Worm (Caenorhabditis elegans) whole organism, late embryonic: ENCODE results near the gene clec-62.
A peak's percentile ranks its signal among the peaks of the same experiment; 100 is the strongest.

Experiments
- C38D4.7 ChIP-seq: fragments of 200-800 bp; sonication (Bioruptor generic); optimal IDR thresholded peaks from 2 replicates; lab custom pipeline; 2018; ENCODE audit warnings: mild to moderate bottlenecking, missing genetic modification characterization, moderate library complexity, missing compliant biosample characterization
- F13H6.1 ChIP-seq: sonication (generic microtip); optimal IDR thresholded peaks from 2 replicates; lab custom pipeline; 2016; ENCODE audit warnings: missing genetic modification characterization, missing compliant biosample characterization
- T23F11.4 ChIP-seq: fragments of 200-800 bp; sonication (Bioruptor generic); optimal IDR thresholded peaks from 2 replicates; lab custom pipeline; 2018; ENCODE audit warnings: mild to moderate bottlenecking, missing genetic modification characterization, missing compliant biosample characterization
- ahr-1 ChIP-seq: sonication (generic microtip); optimal IDR thresholded peaks from 2 replicates; lab custom pipeline; 2016; ENCODE audit warnings: missing genetic modification characterization, missing compliant biosample characterization
- ama-1 ChIP-seq: fragments of 150-350 bp; optimal IDR thresholded peaks from 2 replicates; lab custom pipeline; 2014
- ceh-18 ChIP-seq: sonication (generic microtip); optimal IDR thresholded peaks from 2 replicates; lab custom pipeline; 2016; ENCODE audit warnings: missing genetic modification characterization, missing compliant biosample characterization
- ceh-24 ChIP-seq: sonication (generic microtip); optimal IDR thresholded peaks from 2 replicates; lab custom pipeline; 2016; ENCODE audit warnings: mild to moderate bottlenecking, missing genetic modification characterization, missing compliant biosample characterization
- ceh-45 ChIP-seq: fragments of 200-800 bp; sonication (Bioruptor generic); IDR thresholded peaks from 2 replicates; pipeline ENCODE4 v1.3.6; 2022; ENCODE audit warnings: missing genetic modification reagents, missing genetic modification characterization, missing compliant biosample characterization
- ceh-6 ChIP-seq: fragments of 200-800 bp; sonication (Bioruptor generic); optimal IDR thresholded peaks from 2 replicates; lab custom pipeline; 2018; ENCODE audit warnings: mild to moderate bottlenecking, missing genetic modification characterization, missing compliant biosample characterization
- che-1 ChIP-seq: sonication (generic microtip); optimal IDR thresholded peaks from 2 replicates; lab custom pipeline; 2016; ENCODE audit warnings: mild to moderate bottlenecking, missing genetic modification characterization, missing compliant biosample characterization
- dmd-4 ChIP-seq: sonication (generic microtip); optimal IDR thresholded peaks from 2 replicates; lab custom pipeline; 2016; ENCODE audit warnings: borderline replicate concordance, missing genetic modification characterization, missing compliant biosample characterization
- dve-1 ChIP-seq: sonication (generic microtip); optimal IDR thresholded peaks from 2 replicates; lab custom pipeline; 2017; ENCODE audit warnings: antibody characterized with exemption, mild to moderate bottlenecking, missing genetic modification characterization, missing compliant biosample characterization
- elt-2 ChIP-seq: sonication (generic microtip); optimal IDR thresholded peaks from 2 replicates; lab custom pipeline; 2016; ENCODE audit warnings: missing genetic modification reagents, missing genetic modification characterization, missing compliant biosample characterization
- eyg-1 ChIP-seq: sonication (generic microtip); optimal IDR thresholded peaks from 2 replicates; lab custom pipeline; 2016; ENCODE audit warnings: missing genotype, missing genetic modification characterization, missing compliant biosample characterization
- fax-1 ChIP-seq: sonication (generic microtip); optimal IDR thresholded peaks from 2 replicates; lab custom pipeline; 2016; ENCODE audit warnings: missing genotype, missing genetic modification characterization, missing compliant biosample characterization
- fkh-6 ChIP-seq: sonication (generic microtip); optimal IDR thresholded peaks from 2 replicates; lab custom pipeline; 2016; ENCODE audit warnings: missing genetic modification characterization, missing compliant biosample characterization
- gmeb-2 ChIP-seq: sonication (generic microtip); optimal IDR thresholded peaks from 2 replicates; lab custom pipeline; 2016; ENCODE audit warnings: missing genetic modification characterization, inconsistent platforms, missing compliant biosample characterization
- hlh-30 ChIP-seq: sonication (generic microtip); optimal IDR thresholded peaks from 2 replicates; lab custom pipeline; 2017; ENCODE audit warnings: antibody characterized with exemption, missing genetic modification characterization, missing compliant biosample characterization; ENCODE audit not compliant: insufficient read depth
- hlh-8 ChIP-seq: sonication (generic microtip); optimal IDR thresholded peaks from 2 replicates; lab custom pipeline; 2016; ENCODE audit warnings: missing genotype, missing genetic modification characterization, missing compliant biosample characterization
- lin-11 ChIP-seq: fragments of 200-800 bp; sonication (Bioruptor generic); optimal IDR thresholded peaks from 2 replicates; lab custom pipeline; 2018; ENCODE audit warnings: mild to moderate bottlenecking, missing genetic modification characterization, missing compliant biosample characterization
- mec-3 ChIP-seq: sonication (generic microtip); optimal IDR thresholded peaks from 2 replicates; lab custom pipeline; 2016; ENCODE audit warnings: borderline replicate concordance, missing genetic modification characterization, missing compliant biosample characterization
- nfya-1 ChIP-seq: sonication (generic microtip); optimal IDR thresholded peaks from 2 replicates; lab custom pipeline; 2017; ENCODE audit warnings: missing genetic modification characterization, mild to moderate bottlenecking, missing compliant biosample characterization, antibody characterized with exemption, moderate library complexity
- pag-3 ChIP-seq: sonication (generic microtip); optimal IDR thresholded peaks from 2 replicates; lab custom pipeline; 2016; ENCODE audit warnings: missing compliant biosample characterization, missing genetic modification characterization, borderline replicate concordance
- pax-1 ChIP-seq: fragments of 150-350 bp; optimal IDR thresholded peaks from 2 replicates; lab custom pipeline; 2014; ENCODE audit warnings: missing biosample characterization, missing genetic modification characterization
- pha-2 ChIP-seq: sonication (generic microtip); optimal IDR thresholded peaks from 2 replicates; lab custom pipeline; 2017; ENCODE audit warnings: mild to moderate bottlenecking, missing genetic modification characterization, missing compliant biosample characterization
- ref-2 ChIP-seq: sonication (generic microtip); optimal IDR thresholded peaks from 2 replicates; lab custom pipeline; 2016; ENCODE audit warnings: missing genetic modification characterization, missing compliant biosample characterization
- sox-4 ChIP-seq: sonication (generic microtip); optimal IDR thresholded peaks from 2 replicates; lab custom pipeline; 2017; ENCODE audit warnings: mild to moderate bottlenecking, missing genetic modification characterization, inconsistent platforms, missing compliant biosample characterization
- syd-9 ChIP-seq: sonication (generic microtip); optimal IDR thresholded peaks from 2 replicates; lab custom pipeline; 2016; ENCODE audit warnings: mild to moderate bottlenecking, missing genetic modification characterization, moderate library complexity, missing compliant biosample characterization
- tbx-7 ChIP-seq: sonication (generic microtip); optimal IDR thresholded peaks from 2 replicates; lab custom pipeline; 2016; ENCODE audit warnings: missing genotype, missing genetic modification characterization, missing compliant biosample characterization
- zip-5 ChIP-seq: sonication (generic microtip); optimal IDR thresholded peaks from 2 replicates; lab custom pipeline; 2016; ENCODE audit warnings: missing genetic modification characterization, missing compliant biosample characterization

The clec-62 gene

ce11 chrII:12879758-12880157 lies 15.2 kb downstream of the clec-62 start:
- no peak for TF ChIP-seq tbx-7 (tag; lab: Kevin White, UChicago)
- TF ChIP-seq F13H6.1 (tag; lab: Kevin White, UChicago): no peak
- TF ChIP-seq pax-1 (tag; lab: Kevin White, UChicago): no peak
- TF ChIP-seq eyg-1 (tag; lab: Kevin White, UChicago): no peak
- no peak for TF ChIP-seq che-1 (tag; lab: Kevin White, UChicago)
- no peak for TF ChIP-seq pha-2 (tag; lab: Kevin White, UChicago)
- no peak for TF ChIP-seq ceh-24
- TF ChIP-seq gmeb-2: no peak
- no peak for TF ChIP-seq syd-9 (tag; lab: Kevin White, UChicago)

ce11 chrII:12878697-12879096 lies 16.2 kb downstream of the clec-62 start:
- peak; percentile 21 for TF ChIP-seq hlh-30
- no peak for TF ChIP-seq lin-11
- no peak for TF ChIP-seq nfya-1 (tag; lab: Kevin White, UChicago)
- peak; percentile 37 for TF ChIP-seq ceh-18 (tag; lab: Kevin White, UChicago)
- peak; percentile 36 for TF ChIP-seq elt-2 (tag; lab: Kevin White, UChicago)
- TF ChIP-seq, all 69 proteins: peak for 3

ce11 chrII:12878071-12878668 lies 16.8 kb downstream of the clec-62 start, which contains the start of gene gsy-1:
TSS of gene gsy-1 (minus strand) at chrII:12878121.
- TF ChIP-seq ceh-45 (GFP tag; lab: Robert Waterston, UW): no peak
- peak; percentile 67 for TF ChIP-seq nfya-1 (tag; lab: Kevin White, UChicago)
- TF ChIP-seq, all 69 proteins: peak for 1

- TF ChIP-seq fax-1 (tag; lab: Kevin White, UChicago) (no peak), pha-2 (tag; lab: Kevin White, UChicago) (no peak), ama-1 (lab: Kevin White, UChicago) (no peak), dve-1 (tag; lab: Kevin White, UChicago) (no peak), zip-5 (tag; lab: Kevin White, UChicago) (no peak), pax-1 (tag; lab: Kevin White, UChicago) (no peak)
Observed at ce11 chrII:12866079-12866478, 28.8 kb downstream of the clec-62 start.

DNA sequence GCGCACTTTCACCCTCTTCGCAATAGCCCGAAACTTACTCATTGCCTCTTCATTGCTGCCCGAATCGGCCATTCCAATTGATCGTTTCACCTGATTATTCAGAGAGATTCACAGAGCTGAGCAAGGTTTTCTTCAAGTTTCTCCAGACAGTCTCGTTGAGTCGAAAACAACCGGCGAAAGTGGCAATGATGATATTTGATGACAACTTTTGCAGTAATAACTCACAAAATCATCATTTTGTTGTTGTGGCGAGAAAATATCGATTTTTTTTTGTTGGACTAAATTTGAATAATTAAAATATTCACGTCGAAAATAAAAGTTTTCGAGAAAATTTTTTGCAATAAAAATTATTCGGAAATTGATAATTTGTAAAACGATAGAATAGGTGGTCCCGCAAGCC lies 29.3 kb downstream of the clec-62 start, which contains the start of gene snf-5:
snf-5 (minus strand) TSS at position 182 of the 400 bp plus-strand sequence.
- TF ChIP-seq fkh-6 (tag; lab: Kevin White, UChicago): no peak
- TF ChIP-seq F13H6.1 (tag; lab: Kevin White, UChicago): no peak
- TF ChIP-seq C38D4.7: no peak
- no peak for TF ChIP-seq pag-3
- no peak for TF ChIP-seq hlh-30

ce11 chrII:12855900-12856299 lies 39.0 kb downstream of the clec-62 start, which contains the start of gene Y46G5A.29:
TSS of gene Y46G5A.29 (plus strand) at chrII:12856200.
- no peak for TF ChIP-seq mec-3 (tag; lab: Kevin White, UChicago)
- TF ChIP-seq sox-4: no peak
- no peak for TF ChIP-seq ceh-6 (GFP tag; lab: Kevin White, UChicago)
- no peak for TF ChIP-seq C38D4.7
- TF ChIP-seq ahr-1 (tag; lab: Kevin White, UChicago): no peak
- no peak for TF ChIP-seq ceh-18 (tag; lab: Kevin White, UChicago)
- TF ChIP-seq hlh-30: no peak
- TF ChIP-seq hlh-8 (tag; lab: Kevin White, UChicago): no peak
- TF ChIP-seq, all 69 proteins: peak for 0

DNA sequence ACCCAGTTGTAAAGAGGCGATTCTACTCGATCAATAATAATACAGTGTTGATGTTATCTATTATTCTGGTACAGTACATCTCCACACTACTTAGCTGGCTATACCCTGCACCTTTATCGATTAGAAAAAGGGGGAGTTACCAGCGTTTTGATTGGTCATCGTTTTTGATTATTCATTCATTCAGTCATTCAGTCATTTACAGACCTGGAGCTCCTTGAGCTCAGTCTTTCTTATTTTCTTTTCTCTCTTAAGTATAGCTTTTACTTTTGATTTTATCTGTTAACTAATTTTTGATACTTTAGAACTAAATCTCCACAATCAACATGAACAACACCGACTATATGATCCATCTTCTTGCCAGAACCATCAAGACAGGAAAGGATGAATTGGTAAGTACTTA lies 44.8 kb downstream of the clec-62 start, which contains the start of gene Y46G5A.28:
Y46G5A.28 (plus strand) TSS at position 301 of the 400 bp plus-strand sequence.
- TF ChIP-seq ceh-24: no peak
- no peak for TF ChIP-seq T23F11.4
- TF ChIP-seq tbx-7 (tag; lab: Kevin White, UChicago): no peak
- no peak for TF ChIP-seq ceh-6 (GFP tag; lab: Kevin White, UChicago)
- no peak for TF ChIP-seq hlh-30
- TF ChIP-seq dmd-4: no peak
- no peak for TF ChIP-seq ref-2 (tag; lab: Kevin White, UChicago)
- TF ChIP-seq pag-3: no peak
